Fruit fly (Drosophila melanogaster) whole organism, embryonic: Measurements from ENCODE around the gene ND-13A.
A peak's percentile ranks its signal among the peaks of the same experiment; 100 is the strongest.

Source experiments
- ATbp ChIP-seq: fragments of 200-800 bp; sonication (Bioruptor generic); optimal IDR thresholded peaks from 2 replicates; lab custom pipeline; 2017; ENCODE audit warnings: missing biosample characterization, mild to moderate bottlenecking, missing genetic modification characterization, missing genetic modification reagents
- Bgb ChIP-seq: fragments of 200-800 bp; sonication (Bioruptor generic); IDR thresholded peaks from 2 replicates; pipeline ENCODE4 v1.3.6; 2022; ENCODE audit warnings: missing biosample characterization, missing genetic modification characterization; ENCODE audit not compliant: partially characterized antibody
- CG12744 ChIP-seq: fragments of 200-800 bp; sonication (Bioruptor generic); optimal IDR thresholded peaks from 2 replicates; lab custom pipeline; 2016; ENCODE audit warnings: missing biosample characterization, missing genetic modification characterization
- CG13287 ChIP-seq: fragments of 200-800 bp; sonication (Bioruptor generic); IDR thresholded peaks from 2 replicates; pipeline ENCODE4 v1.3.6; 2022; ENCODE audit warnings: missing biosample characterization, missing genetic modification characterization; ENCODE audit not compliant: partially characterized antibody
- CG13624 ChIP-seq: fragments of 200-800 bp; sonication (Bioruptor generic); optimal IDR thresholded peaks from 2 replicates; lab custom pipeline; 2016; ENCODE audit warnings: missing biosample characterization, missing genetic modification characterization
- CG14860 ChIP-seq: fragments of 200-800 bp; sonication (Bioruptor generic); IDR thresholded peaks from 3 replicates; pipeline ENCODE4 v1.3.6; 2022; ENCODE audit warnings: missing biosample characterization, missing genetic modification characterization; ENCODE audit not compliant: partially characterized antibody
- CG17186 ChIP-seq: fragments of 200-800 bp; sonication (Bioruptor generic); optimal IDR thresholded peaks from 3 replicates; lab custom pipeline; 2017; ENCODE audit warnings: missing biosample characterization, missing genetic modification reagents, missing genetic modification characterization
- CG18619 ChIP-seq: fragments of 200-800 bp; sonication (Bioruptor generic); optimal IDR thresholded peaks from 3 replicates; lab custom pipeline; 2017; ENCODE audit warnings: missing biosample characterization, mild to moderate bottlenecking, missing genetic modification characterization
- CG32532 ChIP-seq: fragments of 200-800 bp; sonication (Bioruptor generic); IDR thresholded peaks from 2 replicates; pipeline ENCODE4 v1.3.6; 2022; ENCODE audit warnings: missing biosample characterization, missing genetic modification characterization
- CG32772 ChIP-seq: fragments of 200-800 bp; sonication (Bioruptor generic); IDR thresholded peaks from 2 replicates; pipeline ENCODE4 v1.3.6; 2022; ENCODE audit warnings: missing biosample characterization, missing genetic modification characterization
- CG34224 ChIP-seq: fragments of 200-800 bp; sonication (Bioruptor generic); IDR thresholded peaks from 3 replicates; pipeline ENCODE4 v1.3.6; 2022; ENCODE audit warnings: missing biosample characterization, missing genetic modification characterization; ENCODE audit not compliant: partially characterized antibody
- CG4617 ChIP-seq: fragments of 200-800 bp; sonication (Bioruptor generic); optimal IDR thresholded peaks from 3 replicates; lab custom pipeline; 2016; ENCODE audit warnings: missing biosample characterization, missing genetic modification characterization, borderline replicate concordance
- CG6175 ChIP-seq: fragments of 200-800 bp; sonication (Bioruptor generic); IDR thresholded peaks from 3 replicates; pipeline ENCODE4 v1.3.6; 2022; ENCODE audit warnings: missing biosample characterization, missing genetic modification characterization
- CG6791 ChIP-seq: fragments of 200-800 bp; sonication (Bioruptor generic); IDR thresholded peaks from 3 replicates; pipeline ENCODE4 v1.3.6; 2022; ENCODE audit warnings: missing biosample characterization, missing genetic modification characterization; ENCODE audit not compliant: partially characterized antibody
- CG7963 ChIP-seq: fragments of 200-800 bp; sonication (Bioruptor generic); IDR thresholded peaks from 3 replicates; pipeline ENCODE4 v1.3.6; 2022; ENCODE audit warnings: missing biosample characterization, missing genetic modification characterization; ENCODE audit not compliant: partially characterized antibody
- CG7987 ChIP-seq: fragments of 200-800 bp; sonication (Bioruptor generic); optimal IDR thresholded peaks from 2 replicates; lab custom pipeline; 2018; ENCODE audit warnings: missing biosample characterization, mild to moderate bottlenecking, missing genetic modification characterization, moderate library complexity
- CG8281 ChIP-seq: fragments of 200-800 bp; sonication (Bioruptor generic); optimal IDR thresholded peaks from 2 replicates; lab custom pipeline; 2018; ENCODE audit warnings: missing biosample characterization, mild to moderate bottlenecking, missing genetic modification characterization, moderate library complexity
- CG8388 ChIP-seq: fragments of 200-800 bp; sonication (Bioruptor generic); optimal IDR thresholded peaks from 2 replicates; lab custom pipeline; 2019; ENCODE audit warnings: missing biosample characterization, mild to moderate bottlenecking, missing genetic modification characterization, moderate library complexity
- Chrac-16 ChIP-seq: fragments of 200-800 bp; sonication (Bioruptor generic); optimal IDR thresholded peaks from 3 replicates; lab custom pipeline; 2016; ENCODE audit warnings: missing biosample characterization, missing genetic modification characterization
- CoRest ChIP-seq: fragments of 200-800 bp; sonication (Bioruptor generic); optimal IDR thresholded peaks from 3 replicates; lab custom pipeline; 2018; ENCODE audit warnings: missing biosample characterization, mild to moderate bottlenecking, missing genetic modification characterization, moderate library complexity
- Dp ChIP-seq: fragments of 200-800 bp; sonication (Bioruptor generic); optimal IDR thresholded peaks from 2 replicates; lab custom pipeline; 2018; ENCODE audit warnings: missing biosample characterization, mild to moderate bottlenecking, missing genetic modification characterization, moderate library complexity
- Hr51 ChIP-seq, 2 experiments: fragments of 200-800 bp; sonication (Bioruptor generic); optimal IDR thresholded peaks; 2 replicates in 1 of 2; 3 replicates in 1 of 2; lab custom pipeline; 2016 to 2018; ENCODE audit warnings: missing biosample characterization in 2 of 2, missing genetic modification characterization in 2 of 2, mild to moderate bottlenecking in 1 of 2, moderate library complexity in 1 of 2
- Mes4 ChIP-seq: fragments of 200-800 bp; sonication (Bioruptor generic); optimal IDR thresholded peaks from 2 replicates; lab custom pipeline; 2016; ENCODE audit warnings: missing biosample characterization, missing genetic modification characterization
- Nf-YA ChIP-seq: fragments of 200-800 bp; sonication (Bioruptor generic); IDR thresholded peaks from 2 replicates; pipeline ENCODE4 v1.3.6; 2022; ENCODE audit warnings: missing biosample characterization, missing genetic modification characterization
- Opbp ChIP-seq: fragments of 200-800 bp; sonication (Bioruptor generic); IDR thresholded peaks from 3 replicates; pipeline ENCODE4 v1.3.6; 2022; ENCODE audit warnings: missing biosample characterization, missing genetic modification characterization; ENCODE audit not compliant: partially characterized antibody
- Six4 ChIP-seq: fragments of 200-800 bp; sonication (Bioruptor generic); optimal IDR thresholded peaks from 2 replicates; lab custom pipeline; 2016; ENCODE audit warnings: missing biosample characterization, missing genetic modification characterization
- Stat92E ChIP-seq, 3 experiments: fragments of >200 bp in 2 of 3; fragments of 200-800 bp in 1 of 3; sonication (Bioruptor generic) in 1 of 3; optimal IDR thresholded peaks; 2 replicates each; lab custom pipeline; 2017 to 2019; ENCODE audit warnings: missing biosample characterization in 3 of 3, missing genetic modification characterization in 3 of 3, mild to moderate bottlenecking in 1 of 3, moderate library complexity in 1 of 3
- amos ChIP-seq: fragments of 200-800 bp; sonication (Bioruptor generic); IDR thresholded peaks from 2 replicates; pipeline ENCODE4 v1.3.6; 2022; ENCODE audit warnings: missing biosample characterization, missing genetic modification characterization; ENCODE audit not compliant: partially characterized antibody
- ash1 ChIP-seq: fragments of 200-800 bp; sonication (Bioruptor generic); optimal IDR thresholded peaks from 2 replicates; lab custom pipeline; 2018; ENCODE audit warnings: missing biosample characterization, mild to moderate bottlenecking, missing genetic modification characterization
- ato ChIP-seq: fragments of 200-800 bp; sonication (Bioruptor generic); IDR thresholded peaks from 2 replicates; pipeline ENCODE4 v1.3.6; 2022; ENCODE audit warnings: missing biosample characterization, missing genetic modification characterization; ENCODE audit not compliant: partially characterized antibody
- bbx ChIP-seq: fragments of 200-800 bp; sonication (Bioruptor generic); IDR thresholded peaks from 2 replicates; pipeline ENCODE4 v1.3.6; 2022; ENCODE audit warnings: missing biosample characterization, missing genetic modification characterization; ENCODE audit not compliant: partially characterized antibody
- danr ChIP-seq: fragments of 200-800 bp; sonication (Bioruptor generic); IDR thresholded peaks from 2 replicates; pipeline ENCODE4 v1.3.6; 2022; ENCODE audit warnings: missing biosample characterization, missing genetic modification characterization
- gce ChIP-seq: fragments of 200-800 bp; sonication (Bioruptor generic); IDR thresholded peaks from 3 replicates; pipeline ENCODE4 v1.3.6; 2022; ENCODE audit warnings: missing biosample characterization, missing genetic modification characterization
- ham ChIP-seq: fragments of 200-800 bp; sonication (Bioruptor generic); IDR thresholded peaks from 2 replicates; pipeline ENCODE4 v1.3.6; 2022; ENCODE audit warnings: missing biosample characterization, missing genetic modification characterization
- hbn ChIP-seq: fragments of 200-800 bp; sonication (Bioruptor generic); IDR thresholded peaks from 2 replicates; pipeline ENCODE4 v1.3.6; 2022; ENCODE audit warnings: missing biosample characterization, missing genetic modification characterization; ENCODE audit not compliant: partially characterized antibody
- lab ChIP-seq: fragments of 200-800 bp; sonication (Bioruptor generic); optimal IDR thresholded peaks from 3 replicates; lab custom pipeline; 2017; ENCODE audit warnings: missing biosample characterization, missing genetic modification characterization, mild to moderate bottlenecking, moderate library complexity, missing genetic modification reagents
- mld ChIP-seq: fragments of 200-800 bp; sonication (Bioruptor generic); IDR thresholded peaks from 3 replicates; pipeline ENCODE4 v1.3.6; 2022; ENCODE audit warnings: missing biosample characterization, missing genetic modification characterization; ENCODE audit not compliant: partially characterized antibody
- nerfin-1 ChIP-seq: fragments of 200-800 bp; sonication (Bioruptor generic); optimal IDR thresholded peaks from 3 replicates; lab custom pipeline; 2019; ENCODE audit warnings: missing biosample characterization, mild to moderate bottlenecking, missing genetic modification characterization, moderate library complexity
- nerfin-2 ChIP-seq: fragments of 200-800 bp; sonication (Bioruptor generic); IDR thresholded peaks from 2 replicates; pipeline ENCODE4 v1.3.6; 2022; ENCODE audit warnings: missing biosample characterization, missing genetic modification characterization; ENCODE audit not compliant: partially characterized antibody
- odd ChIP-seq: fragments of 200-800 bp; sonication (Bioruptor generic); optimal IDR thresholded peaks from 2 replicates; lab custom pipeline; 2017; ENCODE audit warnings: missing biosample characterization, mild to moderate bottlenecking, missing genetic modification characterization
- pfk ChIP-seq: fragments of 200-800 bp; sonication (Bioruptor generic); optimal IDR thresholded peaks from 2 replicates; lab custom pipeline; 2018; ENCODE audit warnings: missing biosample characterization, mild to moderate bottlenecking, missing genetic modification characterization, moderate library complexity
- pzg ChIP-seq: fragments of 200-800 bp; sonication (Bioruptor generic); optimal IDR thresholded peaks from 3 replicates; lab custom pipeline; 2018; ENCODE audit warnings: missing biosample characterization, mild to moderate bottlenecking, missing genetic modification characterization, moderate library complexity
- row ChIP-seq: fragments of 200-800 bp; sonication (Bioruptor generic); IDR thresholded peaks from 3 replicates; pipeline ENCODE4 v1.3.6; 2022; ENCODE audit warnings: missing biosample characterization, missing genetic modification characterization
- sna ChIP-seq: fragments of 200-800 bp; sonication (Bioruptor generic); IDR thresholded peaks from 2 replicates; pipeline ENCODE4 v1.3.6; 2022; ENCODE audit warnings: missing biosample characterization, missing genetic modification characterization; ENCODE audit not compliant: partially characterized antibody
- twi ChIP-seq: fragments of 200-800 bp; optimal IDR thresholded peaks from 2 replicates; lab custom pipeline; 2019; ENCODE audit warnings: missing biosample characterization, mild to moderate bottlenecking, missing genetic modification characterization, moderate library complexity
- vfl ChIP-seq: fragments of 200-800 bp; sonication (Bioruptor generic); optimal IDR thresholded peaks from 2 replicates; lab custom pipeline; 2016; ENCODE audit warnings: missing biosample characterization, missing genetic modification characterization
- wek ChIP-seq: fragments of 200-800 bp; sonication (Bioruptor generic); optimal IDR thresholded peaks from 3 replicates; lab custom pipeline; 2018; ENCODE audit warnings: missing biosample characterization, mild to moderate bottlenecking, missing genetic modification characterization, moderate library complexity
- zen2 ChIP-seq: fragments of 200-800 bp; sonication (Bioruptor generic); IDR thresholded peaks from 3 replicates; pipeline ENCODE4 v1.3.6; 2022; ENCODE audit warnings: missing biosample characterization, missing genetic modification characterization; ENCODE audit not compliant: partially characterized antibody

Gene ND-13A

DNA sequence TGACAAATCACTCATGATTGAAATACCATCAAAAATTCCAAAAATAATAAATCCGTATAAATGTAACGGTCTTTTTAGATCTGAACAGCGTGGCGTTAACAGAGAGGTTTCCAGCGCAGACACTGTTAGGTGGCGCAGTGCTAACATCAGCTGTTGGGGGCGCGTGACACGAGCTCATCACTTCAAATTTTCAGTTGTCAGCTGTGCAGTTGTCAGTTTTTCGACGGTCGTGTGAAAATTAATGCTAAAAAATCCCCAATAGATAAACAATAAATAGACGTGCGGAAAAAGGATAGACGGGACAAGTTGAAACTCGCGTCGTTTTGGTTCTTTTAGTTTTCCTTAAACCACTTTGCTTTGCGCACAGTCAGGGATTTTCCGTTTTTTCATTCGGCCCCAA, 3.9 kb downstream of the ND-13A start, which contains the start of gene CG4230:
CG4230 (plus strand) TSS at position 6 of the 400 bp plus-strand sequence.
- TF ChIP-seq wek (GFP tag; lab: Kevin White, UChicago): no peak
- TF ChIP-seq bbx (GFP tag; lab: Robert Waterston, UW): peak; percentile 94
- TF ChIP-seq CG7963 (GFP tag; lab: Robert Waterston, UW): peak; percentile 81
- no peak for TF ChIP-seq danr (GFP tag; lab: Robert Waterston, UW)
- TF ChIP-seq Dp (GFP tag; lab: Kevin White, UChicago): peak; percentile 14
- peak; percentile 69; the same call in 2 of the 3 replicates for TF ChIP-seq zen2
- no peak for TF ChIP-seq nerfin-1 (tag; lab: Kevin White, UChicago)
- TF ChIP-seq odd (GFP tag; lab: Kevin White, UChicago): no peak
- TF ChIP-seq Stat92E (GFP tag; optimal IDR thresholded peaks at IDR 0.05; lab: Kevin White, UChicago): no peak
- peak; percentile 88 for TF ChIP-seq CG6791 (GFP tag; lab: Robert Waterston, UW)
- peak; percentile 65; the same call in 1 of the 3 replicates for TF ChIP-seq mld (GFP tag; lab: Robert Waterston, UW)
- no peak for TF ChIP-seq CG8388 (GFP tag; lab: Kevin White, UChicago)
- no peak for TF ChIP-seq Nf-YA
- no peak for TF ChIP-seq CG32532
- TF ChIP-seq hbn (GFP tag; lab: Robert Waterston, UW): peak; percentile 91
- TF ChIP-seq CG4617 (GFP tag; lab: Kevin White, UChicago): peak; percentile 39
- peak; percentile 92 for TF ChIP-seq CG13287 (GFP tag; lab: Robert Waterston, UW)
- peak; percentile 86 for TF ChIP-seq CG17186
- peak; percentile 87 for TF ChIP-seq Opbp
- no peak for TF ChIP-seq CG6175 (GFP tag; lab: Robert Waterston, UW)
- no peak for TF ChIP-seq Six4
- TF ChIP-seq CG14860: peak; percentile 69; the same call in 2 of the 3 replicates
- no peak for TF ChIP-seq ash1 (GFP tag; lab: Kevin White, UChicago)
- no peak for TF ChIP-seq Mes4 (GFP tag; lab: Kevin White, UChicago)
- peak; percentile 71 for TF ChIP-seq pzg (GFP tag; lab: Kevin White, UChicago)
- TF ChIP-seq CG34224 (GFP tag; lab: Robert Waterston, UW): peak; percentile 78
- TF ChIP-seq gce (GFP tag; lab: Robert Waterston, UW): no peak
- TF ChIP-seq Chrac-16: no peak
- peak; percentile 79 for TF ChIP-seq sna (GFP tag; lab: Robert Waterston, UW)
- no peak for TF ChIP-seq ham (GFP tag; lab: Robert Waterston, UW)
- TF ChIP-seq CG32772 (GFP tag; lab: Robert Waterston, UW): no peak
- TF ChIP-seq twi (tag; lab: Kevin White, UChicago): no peak
- peak; percentile 95 for TF ChIP-seq Bgb
- peak; percentile 17 for TF ChIP-seq CG7987 (GFP tag; lab: Kevin White, UChicago)
- peak; percentile 24 for TF ChIP-seq lab (GFP tag; lab: Kevin White, UChicago)
- TF ChIP-seq CG8281 (tag; lab: Kevin White, UChicago): no peak
- TF ChIP-seq ATbp (GFP tag; lab: Kevin White, UChicago): no peak
- no peak for TF ChIP-seq pfk (GFP tag; lab: Kevin White, UChicago)
- TF ChIP-seq CG18619 (GFP tag; lab: Kevin White, UChicago): no peak
- no peak for TF ChIP-seq CG12744 (GFP tag; lab: Kevin White, UChicago)
- no peak for TF ChIP-seq CoRest
- no peak for TF ChIP-seq vfl (GFP tag; lab: Kevin White, UChicago)
- no peak for TF ChIP-seq Hr51 (GFP tag; optimal IDR thresholded peaks at IDR 0.05; lab: Kevin White, UChicago)
- peak; percentile 53; the same call in 1 of the 2 replicates for TF ChIP-seq ato (GFP tag; lab: Robert Waterston, UW)
- TF ChIP-seq nerfin-2: peak; percentile 48; the same call in 1 of the 2 replicates
- TF ChIP-seq CG13624: no peak
- peak; percentile 92 for TF ChIP-seq amos
- TF ChIP-seq row (GFP tag; lab: Robert Waterston, UW): peak; percentile 23; the same call in 1 of the 3 replicates
